Worm (Caenorhabditis elegans) whole organism, young adult: ENCODE data around the gene bicd-1.

Experiments used
- B0336.3 ChIP-seq: fragments of 200-800 bp; sonication (Bioruptor generic); IDR thresholded peaks from 2 replicates; pipeline ENCODE4 v1.3.6; 2022; ENCODE audit warnings: missing genetic modification characterization, missing compliant biosample characterization
- C17E4.6 ChIP-seq: fragments of 200-800 bp; sonication (Bioruptor generic); IDR thresholded peaks from 2 replicates; pipeline ENCODE4 v1.3.6; 2022; ENCODE audit warnings: missing genetic modification reagents, missing genetic modification characterization, missing compliant biosample characterization
- F10E7.11 ChIP-seq: sonication (generic microtip); optimal IDR thresholded peaks from 2 replicates; lab custom pipeline; 2017; ENCODE audit warnings: mild to moderate bottlenecking, missing genetic modification characterization, moderate library complexity, missing compliant biosample characterization
- F22D6.2 ChIP-seq: sonication (generic microtip); optimal IDR thresholded peaks from 2 replicates; lab custom pipeline; 2016; ENCODE audit warnings: mild to moderate bottlenecking, missing genetic modification characterization, missing compliant biosample characterization
- Y56A3A.18 ChIP-seq: fragments of 200-800 bp; sonication (Bioruptor generic); IDR thresholded peaks from 2 replicates; pipeline ENCODE4 v1.3.6; 2022; ENCODE audit warnings: missing genetic modification reagents, missing genetic modification characterization, missing compliant biosample characterization
- attf-3 ChIP-seq: fragments of 200-800 bp; sonication (Bioruptor generic); conservative IDR thresholded peaks from 2 replicates; pipeline ENCODE4 v1.3.6; 2022; ENCODE audit warnings: missing genetic modification reagents, missing genetic modification characterization, missing compliant biosample characterization
- attf-5 ChIP-seq: fragments of 200-800 bp; sonication (Bioruptor generic); optimal IDR thresholded peaks from 2 replicates; lab custom pipeline; 2018; ENCODE audit warnings: mild to moderate bottlenecking, missing genetic modification characterization, missing compliant biosample characterization
- bed-1 ChIP-seq: fragments of 200-800 bp; sonication (Bioruptor generic); IDR thresholded peaks from 2 replicates; pipeline ENCODE4 v1.3.6; 2022; ENCODE audit warnings: missing genetic modification reagents, missing genetic modification characterization, missing compliant biosample characterization
- bed-2 ChIP-seq: fragments of 200-800 bp; sonication (Bioruptor generic); IDR thresholded peaks from 2 replicates; pipeline ENCODE4 v1.3.6; 2022; ENCODE audit warnings: missing genetic modification reagents, missing genetic modification characterization, missing compliant biosample characterization
- cebp-1 ChIP-seq, 2 experiments: fragments of 200-800 bp in 1 of 2; sonication (Bioruptor generic) in 1 of 2; sonication (generic microtip) in 1 of 2; IDR thresholded peaks in 1 of 2; optimal IDR thresholded peaks in 1 of 2; 2 replicates each; pipeline versions ENCODE4 v1.3.6 to Lab custom; 2017 to 2022; ENCODE audit warnings: missing compliant biosample characterization in 2 of 2, missing genetic modification characterization in 2 of 2, mild to moderate bottlenecking in 1 of 2, missing genetic modification reagents in 1 of 2, moderate library complexity in 1 of 2
- ceh-40 ChIP-seq: fragments of 200-800 bp; sonication (Bioruptor generic); IDR thresholded peaks from 2 replicates; pipeline ENCODE4 v1.3.6; 2022; ENCODE audit warnings: missing genetic modification characterization, missing compliant biosample characterization
- dox-1 ChIP-seq: fragments of 200-800 bp; sonication (Bioruptor generic); IDR thresholded peaks from 2 replicates; pipeline ENCODE4 v1.3.6; 2022; ENCODE audit warnings: missing genetic modification reagents, missing genetic modification characterization, missing compliant biosample characterization
- egrh-3 ChIP-seq: fragments of 200-800 bp; sonication (Bioruptor generic); IDR thresholded peaks from 2 replicates; pipeline ENCODE4 v1.3.6; 2022; ENCODE audit warnings: missing genetic modification reagents, missing genetic modification characterization, missing compliant biosample characterization
- ekl-4 ChIP-seq: fragments of 200-800 bp; sonication (Bioruptor generic); IDR thresholded peaks from 2 replicates; pipeline ENCODE4 v1.3.6; 2022; ENCODE audit warnings: missing genetic modification reagents, missing genetic modification characterization, missing compliant biosample characterization
- hmg-1.2 ChIP-seq: fragments of 200-800 bp; sonication (Bioruptor generic); IDR thresholded peaks from 2 replicates; pipeline ENCODE4 v1.3.6; 2022; ENCODE audit warnings: missing genetic modification reagents, missing genetic modification characterization, missing compliant biosample characterization
- hmg-20 ChIP-seq: fragments of 200-800 bp; sonication (Bioruptor generic); IDR thresholded peaks from 2 replicates; pipeline ENCODE4 v1.3.6; 2022; ENCODE audit warnings: missing genetic modification reagents, missing genetic modification characterization, missing compliant biosample characterization
- let-526 ChIP-seq: fragments of 200-800 bp; sonication (Bioruptor generic); IDR thresholded peaks from 2 replicates; pipeline ENCODE4 v1.3.6; 2022; ENCODE audit warnings: missing genetic modification reagents, missing genetic modification characterization, missing compliant biosample characterization
- let-607 ChIP-seq, 2 experiments: fragments of 200-800 bp in 1 of 2; sonication (Bioruptor generic) in 1 of 2; sonication (generic microtip) in 1 of 2; optimal IDR thresholded peaks; 2 replicates each; lab custom pipeline; 2016 to 2018; ENCODE audit warnings: mild to moderate bottlenecking in 2 of 2, missing compliant biosample characterization in 2 of 2, missing genetic modification characterization in 2 of 2, moderate library complexity in 2 of 2, missing genotype in 1 of 2
- lin-54 ChIP-seq: fragments of 200-800 bp; sonication (Bioruptor generic); optimal IDR thresholded peaks from 2 replicates; lab custom pipeline; 2018; ENCODE audit warnings: mild to moderate bottlenecking, missing genetic modification characterization, missing compliant biosample characterization
- lir-1 ChIP-seq: fragments of 200-800 bp; sonication (Bioruptor generic); conservative IDR thresholded peaks from 2 replicates; pipeline ENCODE4 v1.3.6; 2022; ENCODE audit warnings: missing genetic modification reagents, missing genetic modification characterization, missing compliant biosample characterization
- lsl-1 ChIP-seq: fragments of 200-800 bp; sonication (Bioruptor generic); optimal IDR thresholded peaks from 2 replicates; lab custom pipeline; 2018; ENCODE audit warnings: mild to moderate bottlenecking, missing genetic modification characterization, moderate library complexity, missing compliant biosample characterization
- lsy-27 ChIP-seq: sonication (generic microtip); optimal IDR thresholded peaks from 2 replicates; lab custom pipeline; 2017; ENCODE audit warnings: missing genetic modification characterization, mild to moderate bottlenecking, missing compliant biosample characterization, antibody characterized with exemption, missing genotype, borderline replicate concordance; ENCODE audit not compliant: insufficient read depth
- madf-10 ChIP-seq: sonication (generic microtip); optimal IDR thresholded peaks from 2 replicates; lab custom pipeline; 2016; ENCODE audit warnings: mild to moderate bottlenecking, missing genetic modification characterization, missing compliant biosample characterization
- madf-3 ChIP-seq: fragments of 200-800 bp; sonication (Bioruptor generic); IDR thresholded peaks from 2 replicates; pipeline ENCODE4 v1.3.6; 2022; ENCODE audit warnings: missing genetic modification reagents, missing genetic modification characterization, missing compliant biosample characterization
- mcd-1 ChIP-seq: fragments of 200-800 bp; sonication (Bioruptor generic); IDR thresholded peaks from 2 replicates; pipeline ENCODE4 v1.3.6; 2022; ENCODE audit warnings: missing genetic modification reagents, missing genetic modification characterization, missing compliant biosample characterization
- mel-28 ChIP-seq: sonication (generic microtip); optimal IDR thresholded peaks from 2 replicates; lab custom pipeline; 2016; ENCODE audit warnings: borderline replicate concordance, mild to moderate bottlenecking, missing genetic modification characterization, missing compliant biosample characterization
- mes-4 ChIP-seq: sonication (generic microtip); optimal IDR thresholded peaks from 2 replicates; lab custom pipeline; 2016; ENCODE audit warnings: missing genotype, missing genetic modification characterization, missing compliant biosample characterization
- nfyb-1 ChIP-seq: fragments of 200-800 bp; sonication (Bioruptor generic); IDR thresholded peaks from 2 replicates; pipeline ENCODE4 v1.3.6; 2022; ENCODE audit warnings: missing genetic modification reagents, missing genetic modification characterization, missing compliant biosample characterization
- nhr-120 ChIP-seq: fragments of 200-800 bp; sonication (Bioruptor generic); IDR thresholded peaks from 2 replicates; pipeline ENCODE4 v1.3.6; 2022; ENCODE audit warnings: missing genetic modification characterization, missing compliant biosample characterization
- nhr-80 ChIP-seq: sonication (generic microtip); optimal IDR thresholded peaks from 2 replicates; lab custom pipeline; 2016; ENCODE audit warnings: missing genetic modification characterization, missing compliant biosample characterization
- pbrm-1 ChIP-seq: fragments of 200-800 bp; sonication (Bioruptor generic); IDR thresholded peaks from 2 replicates; pipeline ENCODE4 v1.3.6; 2022; ENCODE audit warnings: missing genetic modification reagents, missing genetic modification characterization, missing compliant biosample characterization
- rcor-1 ChIP-seq: fragments of 200-800 bp; sonication (Bioruptor generic); IDR thresholded peaks from 2 replicates; pipeline ENCODE4 v1.3.6; 2022; ENCODE audit warnings: missing genetic modification reagents, missing genetic modification characterization, missing compliant biosample characterization
- sdz-38 ChIP-seq: sonication (generic microtip); optimal IDR thresholded peaks from 2 replicates; lab custom pipeline; 2016; ENCODE audit warnings: missing genotype, missing genetic modification characterization, missing compliant biosample characterization
- snpc-1.3 ChIP-seq: sonication (generic microtip); optimal IDR thresholded peaks from 2 replicates; lab custom pipeline; 2017; ENCODE audit warnings: missing genetic modification characterization, mild to moderate bottlenecking, missing compliant biosample characterization, antibody characterized with exemption, moderate library complexity, missing genotype, missing genetic modification reagents; ENCODE audit not compliant: insufficient read depth
- snpc-3.4 ChIP-seq: sonication (generic microtip); optimal IDR thresholded peaks from 2 replicates; lab custom pipeline; 2017; ENCODE audit warnings: missing genetic modification characterization, mild to moderate bottlenecking, missing compliant biosample characterization, antibody characterized with exemption, moderate library complexity, missing genotype, missing genetic modification reagents
- snpc-4 ChIP-seq, 5 experiments: fragments of 150-350 bp in 1 of 5; sonication (generic microtip) in 4 of 5; optimal IDR thresholded peaks; 2 replicates each; lab custom pipeline; 2014 to 2018; ENCODE audit warnings: missing genetic modification characterization in 5 of 5, missing biosample characterization in 3 of 5, antibody characterized with exemption in 2 of 5, mild to moderate bottlenecking in 2 of 5, missing compliant biosample characterization in 2 of 5, missing genotype in 2 of 5, moderate library complexity in 2 of 5, missing genetic modification reagents in 1 of 5
- tbp1 ChIP-seq: fragments of 200-800 bp; sonication (Bioruptor generic); optimal IDR thresholded peaks from 2 replicates; lab custom pipeline; 2018; ENCODE audit warnings: mild to moderate bottlenecking, missing genetic modification characterization, missing compliant biosample characterization
- zim-3 ChIP-seq: sonication (generic microtip); optimal IDR thresholded peaks from 2 replicates; lab custom pipeline; 2017; ENCODE audit warnings: mild to moderate bottlenecking, missing genetic modification characterization, moderate library complexity, missing compliant biosample characterization
- ztf-26 ChIP-seq: sonication (generic microtip); optimal IDR thresholded peaks from 2 replicates; lab custom pipeline; 2017; ENCODE audit warnings: missing genetic modification characterization, missing compliant biosample characterization
- ztf-28 ChIP-seq: fragments of 200-800 bp; sonication (Bioruptor generic); IDR thresholded peaks from 2 replicates; pipeline ENCODE4 v1.3.6; 2022; ENCODE audit warnings: missing genetic modification reagents, missing genetic modification characterization, missing compliant biosample characterization
- ztf-6 ChIP-seq: fragments of 200-800 bp; sonication (Bioruptor generic); IDR thresholded peaks from 2 replicates; pipeline ENCODE4 v1.3.6; 2022; ENCODE audit warnings: missing genetic modification reagents, missing genetic modification characterization, missing compliant biosample characterization

bicd-1 gene

DNA sequence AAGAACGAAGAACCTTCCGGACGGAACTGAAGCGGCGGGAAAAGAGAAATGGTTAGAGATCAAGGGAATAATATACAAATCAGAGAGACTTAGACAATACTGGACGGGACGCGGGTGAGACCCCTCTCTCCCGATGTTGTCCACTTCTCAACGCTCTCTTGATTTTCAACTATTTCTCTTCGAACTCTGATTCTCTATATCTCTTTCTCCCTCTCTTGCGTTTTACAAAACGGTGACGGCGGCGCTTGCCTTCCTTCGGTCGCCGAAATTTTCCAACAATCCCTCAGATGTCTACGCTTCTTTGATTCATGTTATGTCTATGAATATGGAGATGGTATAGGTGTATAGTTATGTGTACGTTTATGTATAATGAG is 4.6 kb upstream of the bicd-1 start:
- peak; percentile 34 for TF ChIP-seq nhr-80 (tag; lab: Kevin White, UChicago)
- no peak for TF ChIP-seq ztf-28 (GFP tag; lab: Robert Waterston, UW)
- peak; percentile 16 for TF ChIP-seq tbp1
- peak; percentile 82; the same call in 1 of the 2 replicates for TF ChIP-seq hmg-1.2
- no peak for TF ChIP-seq snpc-4 (GFP tag; optimal IDR thresholded peaks at IDR 0.05; lab: Kevin White, UChicago)
- TF ChIP-seq snpc-4 (tag; optimal IDR thresholded peaks at IDR 0.05; lab: Kevin White, UChicago), result peak in 1 of 4 experiments; percentile 19
- TF ChIP-seq attf-5 (GFP tag; lab: Kevin White, UChicago), result peak; percentile 27
- no peak for TF ChIP-seq lin-54 (GFP tag; lab: Kevin White, UChicago)
- TF ChIP-seq lir-1 (GFP tag; lab: Robert Waterston, UW), result no peak
- TF ChIP-seq cebp-1 (GFP tag; IDR thresholded peaks at IDR 0.05; lab: Robert Waterston, UW), result no peak
- peak; percentile 61 for TF ChIP-seq cebp-1 (tag; optimal IDR thresholded peaks at IDR 0.05; lab: Kevin White, UChicago)
- peak; percentile 12 for TF ChIP-seq ztf-26 (tag; lab: Kevin White, UChicago)
- TF ChIP-seq snpc-3.4 (tag; lab: Kevin White, UChicago), result peak; percentile 35
- peak; percentile 21; the same call in 1 of the 2 replicates for TF ChIP-seq rcor-1
- peak; percentile 41; the same call in 1 of the 2 replicates for TF ChIP-seq mcd-1 (GFP tag; lab: Robert Waterston, UW)

- TF ChIP-seq zim-3, result no peak
- peak; percentile 55 for TF ChIP-seq hmg-1.2
- no peak for TF ChIP-seq madf-10 (tag; lab: Kevin White, UChicago)
- TF ChIP-seq ceh-40, result no peak
- TF ChIP-seq egrh-3 (GFP tag; lab: Robert Waterston, UW), result 0 out of 2 replicates have a peak, but pooled peaks have one; percentile 21
- no peak for TF ChIP-seq mes-4
- no peak for TF ChIP-seq attf-3 (GFP tag; lab: Robert Waterston, UW)
- no peak for TF ChIP-seq lin-54 (GFP tag; lab: Kevin White, UChicago)
- no peak for TF ChIP-seq bed-1 (GFP tag; lab: Robert Waterston, UW)
- TF ChIP-seq lsy-27 (tag; lab: Kevin White, UChicago), result no peak
- TF ChIP-seq Y56A3A.18 (GFP tag; lab: Robert Waterston, UW), result no peak
- TF ChIP-seq nfyb-1 (GFP tag; lab: Robert Waterston, UW), result no peak
- peak; percentile 35; the same call in 1 of the 2 replicates for TF ChIP-seq mcd-1 (GFP tag; lab: Robert Waterston, UW)
- TF ChIP-seq let-526 (GFP tag; lab: Robert Waterston, UW), result no peak
- TF ChIP-seq B0336.3, result no peak
- no peak for TF ChIP-seq hmg-20 (GFP tag; lab: Robert Waterston, UW)
- TF ChIP-seq F10E7.11 (tag; lab: Kevin White, UChicago), result no peak
- peak; percentile 25 for TF ChIP-seq attf-5 (GFP tag; lab: Kevin White, UChicago)
- no peak for TF ChIP-seq pbrm-1 (GFP tag; lab: Robert Waterston, UW)
- no peak for TF ChIP-seq ztf-28 (GFP tag; lab: Robert Waterston, UW)
- TF ChIP-seq madf-3 (GFP tag; lab: Robert Waterston, UW), result no peak
- TF ChIP-seq nhr-120 (GFP tag; lab: Robert Waterston, UW), result no peak
- TF ChIP-seq ztf-6, result no peak
- no peak for TF ChIP-seq dox-1 (GFP tag; lab: Robert Waterston, UW)
Measured at ce11 chrIV:6575959-6576727, 4.0 kb upstream of the bicd-1 start.

DNA sequence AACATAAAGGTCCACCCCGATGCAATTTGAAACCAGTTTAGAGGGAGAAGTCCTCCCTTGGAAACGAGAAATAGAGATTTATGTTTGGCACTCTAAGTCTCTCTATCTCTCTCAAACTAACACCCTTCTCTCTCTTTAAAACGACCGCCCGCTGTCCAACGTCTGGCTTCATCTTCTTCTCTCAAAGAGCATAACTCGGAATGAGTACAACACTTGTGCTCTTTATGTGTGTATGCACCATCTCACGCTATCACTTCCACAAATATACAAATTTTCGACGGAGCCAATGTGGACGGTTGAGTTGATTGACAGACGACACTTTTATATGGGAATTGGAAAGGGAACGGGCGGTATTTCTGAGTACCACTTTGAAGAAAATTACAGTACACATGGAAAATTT is 2.2 kb upstream of the bicd-1 start:
- TF ChIP-seq mel-28 (tag; lab: Kevin White, UChicago), result no peak
- TF ChIP-seq cebp-1 (GFP tag; IDR thresholded peaks at IDR 0.05; lab: Robert Waterston, UW), result no peak
- TF ChIP-seq cebp-1 (tag; optimal IDR thresholded peaks at IDR 0.05; lab: Kevin White, UChicago), result peak; percentile 47
- TF ChIP-seq C17E4.6 (GFP tag; lab: Robert Waterston, UW), result no peak
- TF ChIP-seq lin-54 (GFP tag; lab: Kevin White, UChicago), result no peak
- TF ChIP-seq attf-5 (GFP tag; lab: Kevin White, UChicago), result peak; percentile 30
- TF ChIP-seq nfyb-1 (GFP tag; lab: Robert Waterston, UW), result peak; percentile 51; the same call in 1 of the 2 replicates
- TF ChIP-seq ekl-4, result no peak
- TF ChIP-seq sdz-38, result no peak
- TF ChIP-seq Y56A3A.18 (GFP tag; lab: Robert Waterston, UW), result 0 out of 2 replicates have a peak, but pooled peaks have one; percentile 10
- no peak for TF ChIP-seq madf-3 (GFP tag; lab: Robert Waterston, UW)
- no peak for TF ChIP-seq F22D6.2
- TF ChIP-seq lsl-1 (GFP tag; lab: Kevin White, UChicago), result no peak
- no peak for TF ChIP-seq bed-2 (GFP tag; lab: Robert Waterston, UW)
- TF ChIP-seq mcd-1 (GFP tag; lab: Robert Waterston, UW), result no peak
- TF ChIP-seq let-607 (tag; optimal IDR thresholded peaks at IDR 0.05; lab: Kevin White, UChicago), result peak; percentile 27 to 79
- TF ChIP-seq snpc-1.3, result no peak
